Fruit fly (Drosophila melanogaster): ENCODE data around the gene CG4884.
A peak's percentile ranks its signal among the peaks of the same experiment; 100 is the strongest.

The CG4884 gene

dm6 chr3R:27922673-27923175, 36.3 kb downstream of the CG4884 start, which contains the start of gene RpL4 (continued):
- TF ChIP-seq pfk (GFP tag; optimal IDR thresholded peaks at IDR 0.05) (peak; percentile 83), esg (GFP tag; conservative IDR thresholded peaks at IDR 0.05) (peak; percentile 28; the same call in 1 of the 2 replicates), trh (GFP tag; optimal IDR thresholded peaks at IDR 0.05) (peak; percentile 84), amos (GFP tag; IDR thresholded peaks at IDR 0.05; ENCODE audit: partially characterized antibody) (no peak), lov (optimal IDR thresholded peaks at IDR 0.05) (no peak), lov (GFP tag; IDR thresholded peaks at IDR 0.05) (peak; percentile 87), E2f2 (GFP tag; IDR thresholded peaks at IDR 0.05) (peak; percentile 51), sim (GFP tag; IDR thresholded peaks at IDR 0.05) (peak; percentile 67; the same call in 1 of the 2 replicates), Opbp (GFP tag; IDR thresholded peaks at IDR 0.05; ENCODE audit: partially characterized antibody) (0 out of 3 replicates have a peak, but pooled peaks have one; percentile 31), Dip2 (GFP tag; IDR thresholded peaks at IDR 0.05) (no peak), CG30431 (GFP tag; optimal IDR thresholded peaks at IDR 0.05) (peak; percentile 76), CG14441 (GFP tag; IDR thresholded peaks at IDR 0.05) (peak; percentile 60), Hsf (GFP tag; optimal IDR thresholded peaks at IDR 0.05) (peak; percentile 80), tio (GFP tag; optimal IDR thresholded peaks at IDR 0.05) (no peak), CG18764 (GFP tag; optimal IDR thresholded peaks at IDR 0.05) (peak; percentile 66), sisA (GFP tag; IDR thresholded peaks at IDR 0.05) (0 out of 2 replicates have a peak, but pooled peaks have one; percentile 11), MBD-R2 (GFP tag; IDR thresholded peaks at IDR 0.05) (peak; percentile 48; the same call in 1 of the 2 replicates), CG18599 (GFP tag; optimal IDR thresholded peaks at IDR 0.05) (peak; percentile 81), Sin3A (optimal IDR thresholded peaks at IDR 0.05) (no peak), Fer2 (tag; optimal IDR thresholded peaks at IDR 0.05) (peak; percentile 70), bab2 (GFP tag; optimal IDR thresholded peaks at IDR 0.05) (peak; percentile 37), CG10431 (GFP tag; optimal IDR thresholded peaks at IDR 0.05) (peak; percentile 93), Usf (GFP tag; optimal IDR thresholded peaks at IDR 0.05) (peak; percentile 72), odd (GFP tag; optimal IDR thresholded peaks at IDR 0.05) (peak; percentile 94), Adf1 (GFP tag; IDR thresholded peaks at IDR 0.05) (no peak), BEAF-32 (GFP tag; optimal IDR thresholded peaks at IDR 0.05) (peak; percentile 37), CG11723 (GFP tag; optimal IDR thresholded peaks at IDR 0.05) (peak; percentile 79), gcm2 (GFP tag; optimal IDR thresholded peaks at IDR 0.05) (peak; percentile 79), chif (GFP tag; optimal IDR thresholded peaks at IDR 0.05) (peak; percentile 68 to 84), row (GFP tag; IDR thresholded peaks at IDR 0.05) (peak; percentile 73), ewg (GFP tag; optimal IDR thresholded peaks at IDR 0.05) (peak; percentile 85), crp (GFP tag; optimal IDR thresholded peaks at IDR 0.05) (peak in 1 of 2 experiments; percentile 49), cwo (GFP tag; optimal IDR thresholded peaks at IDR 0.05) (peak; percentile 44), CG11696 (GFP tag; IDR thresholded peaks at IDR 0.05) (peak; percentile 74), Ada2b (GFP tag; IDR thresholded peaks at IDR 0.05) (peak; percentile 56; the same call in 1 of the 2 replicates), tap (tag; optimal IDR thresholded peaks at IDR 0.05) (no peak), wor (GFP tag; IDR thresholded peaks at IDR 0.05) (no peak; the same call in 1 of the 2 replicates), Aef1 (GFP tag; IDR thresholded peaks at IDR 0.05) (0 out of 3 replicates have a peak, but pooled peaks have one; percentile 21), knrl (GFP tag; IDR thresholded peaks at IDR 0.05; ENCODE audit: partially characterized antibody) (no peak), nerfin-1 (tag; optimal IDR thresholded peaks at IDR 0.05) (peak; percentile 67), D19A (tag; optimal IDR thresholded peaks at IDR 0.05) (peak; percentile 7), Hr78 (GFP tag; optimal IDR thresholded peaks at IDR 0.05) (peak in 1 of 2 experiments; percentile 19), HmgD (GFP tag; optimal IDR thresholded peaks at IDR 0.05) (peak; percentile 42), CG16813 (GFP tag; IDR thresholded peaks at IDR 0.05; ENCODE audit: partially characterized antibody) (no peak), bowl (GFP tag; IDR thresholded peaks at IDR 0.05) (peak; percentile 25; the same call in 1 of the 2 replicates), vnd (GFP tag; IDR thresholded peaks at IDR 0.05; ENCODE audit: partially characterized antibody) (no peak), CG1832 (GFP tag; optimal IDR thresholded peaks at IDR 0.05) (no peak), danr (GFP tag; IDR thresholded peaks at IDR 0.05) (peak; percentile 39; the same call in 1 of the 2 replicates), tx (GFP tag; optimal IDR thresholded peaks at IDR 0.05) (peak; percentile 40)
